Worm (Caenorhabditis elegans): ENCODE data around the gene F56D2.5.

Gene F56D2.5

DNA sequence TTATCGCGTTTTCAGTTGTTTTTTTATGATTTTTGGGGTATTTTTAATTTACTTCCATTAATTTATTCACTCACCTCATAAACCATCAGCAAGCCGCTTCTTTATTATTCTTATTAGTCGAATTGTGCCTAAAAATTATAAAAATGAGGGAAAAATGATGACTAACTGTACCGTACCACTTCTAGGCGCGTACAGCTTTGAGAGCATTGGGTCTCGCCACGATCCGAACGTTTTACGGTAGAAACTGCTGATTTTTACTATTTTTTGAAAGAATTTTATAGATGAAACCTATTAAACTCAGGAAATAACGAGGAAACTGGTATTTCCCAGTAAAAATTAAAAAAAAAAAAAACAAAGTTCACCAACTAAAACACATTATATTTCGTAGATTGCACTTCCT is 38.2 kb downstream of the F56D2.5 start, which contains the start of gene D1044.6:
Gene D1044.6, minus strand, starts transcription at position 128 of the 400 bp plus-strand sequence.
- TF ChIP-seq madf-5 (GFP tag; IDR thresholded peaks at IDR 0.05) (no peak), nhr-28 (tag; optimal IDR thresholded peaks at IDR 0.05) (no peak), hlh-30 (tag; optimal IDR thresholded peaks at IDR 0.05; ENCODE audit: insufficient read depth) (no peak), D1046.2 (GFP tag; IDR thresholded peaks at IDR 0.05) (no peak), fos-1 (tag; optimal IDR thresholded peaks at IDR 0.05) (no peak), nhr-41 (GFP tag; IDR thresholded peaks at IDR 0.05) (no peak), ceh-20 (GFP tag; IDR thresholded peaks at IDR 0.05) (no peak), lim-7 (GFP tag; IDR thresholded peaks at IDR 0.05) (no peak), unc-39 (tag; optimal IDR thresholded peaks at IDR 0.05) (no peak), egl-27 (tag; optimal IDR thresholded peaks at IDR 0.05) (no peak), sdz-12 (GFP tag; optimal IDR thresholded peaks at IDR 0.05) (no peak), Y5F2A.4 (GFP tag; optimal IDR thresholded peaks at IDR 0.05) (no peak), daf-19 (GFP tag; conservative IDR thresholded peaks at IDR 0.05) (no peak), hmg-1.1 (GFP tag; IDR thresholded peaks at IDR 0.05) (no peak), duxl-1 (tag; optimal IDR thresholded peaks at IDR 0.05; ENCODE audit: poor library complexity) (no peak), arid-1 (GFP tag; conservative IDR thresholded peaks at IDR 0.05) (no peak), lsy-2 (tag; optimal IDR thresholded peaks at IDR 0.05) (no peak), nhr-42 (GFP tag; IDR thresholded peaks at IDR 0.05) (no peak)

DNA sequence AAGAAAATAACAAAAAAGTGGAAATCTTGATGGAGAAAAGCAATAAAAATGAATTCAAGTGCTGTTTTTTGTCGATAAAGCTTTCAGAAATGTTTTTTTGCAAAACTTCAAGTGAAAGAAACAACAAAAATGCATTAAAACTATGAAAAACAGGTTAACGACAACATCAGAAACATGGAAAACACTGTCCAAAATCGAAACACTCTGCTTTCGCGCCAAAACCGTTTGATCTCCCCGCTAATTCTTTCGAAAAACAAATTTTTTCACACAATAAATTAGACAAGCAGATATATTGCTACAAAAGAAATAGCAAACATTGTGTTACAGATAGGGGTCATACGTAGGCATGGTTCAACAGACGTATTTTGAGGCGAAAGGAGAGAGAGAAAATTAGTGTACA is 39.4 kb downstream of the F56D2.5 start:
- no peak for TF ChIP-seq mep-1 (tag; optimal IDR thresholded peaks at IDR 0.05)
- peak; percentile 10 for TF ChIP-seq hlh-11 (tag; optimal IDR thresholded peaks at IDR 0.05)
- no peak for TF ChIP-seq nhr-42 (GFP tag; IDR thresholded peaks at IDR 0.05)
- peak; percentile 32 for TF ChIP-seq gei-8 (GFP tag; optimal IDR thresholded peaks at IDR 0.05)
- peak; percentile 11 for TF ChIP-seq aha-1 (tag)

Measured in whole organism, L4 larva.